Fruit fly (Drosophila melanogaster) whole organism, prepupa: ENCODE measurements around the gene galla-2.

ENCODE experiments used
- CG10631 ChIP-seq: fragments of 200-800 bp; sonication (Bioruptor generic); optimal IDR thresholded peaks from 2 replicates; lab custom pipeline; 2016; ENCODE audit warnings: missing biosample characterization, missing genetic modification characterization
- CG10669 ChIP-seq: fragments of 200-800 bp; sonication (Bioruptor generic); optimal IDR thresholded peaks from 3 replicates; lab custom pipeline; 2018; ENCODE audit warnings: missing biosample characterization, mild to moderate bottlenecking, missing genetic modification characterization, moderate library complexity
- CG11902 ChIP-seq: fragments of 200-800 bp; sonication (Bioruptor generic); optimal IDR thresholded peaks from 3 replicates; lab custom pipeline; 2016; ENCODE audit warnings: missing biosample characterization, missing genetic modification characterization
- CG15336 ChIP-seq: fragments of 200-800 bp; sonication (Bioruptor generic); IDR thresholded peaks from 2 replicates; pipeline ENCODE4 v1.3.6; 2022; ENCODE audit warnings: missing biosample characterization, missing genetic modification characterization
- CG1621 ChIP-seq: fragments of 200-800 bp; sonication (Bioruptor generic); optimal IDR thresholded peaks from 3 replicates; lab custom pipeline; 2018; ENCODE audit warnings: missing biosample characterization, mild to moderate bottlenecking, missing genetic modification characterization
- CG16779 ChIP-seq: fragments of 200-800 bp; sonication (Bioruptor generic); optimal IDR thresholded peaks from 3 replicates; lab custom pipeline; 2017; ENCODE audit warnings: missing biosample characterization, mild to moderate bottlenecking, missing genetic modification characterization
- CG3032 ChIP-seq: fragments of 200-800 bp; optimal IDR thresholded peaks from 2 replicates; lab custom pipeline; 2019; ENCODE audit warnings: missing biosample characterization, mild to moderate bottlenecking, missing genetic modification characterization, moderate library complexity
- CG31627 ChIP-seq: fragments of 200-800 bp; sonication (Bioruptor generic); optimal IDR thresholded peaks from 3 replicates; lab custom pipeline; 2016; ENCODE audit warnings: missing biosample characterization, missing genetic modification characterization
- CG32006 ChIP-seq: fragments of 200-800 bp; sonication (Bioruptor generic); optimal IDR thresholded peaks from 3 replicates; lab custom pipeline; 2017; ENCODE audit warnings: missing biosample characterization, mild to moderate bottlenecking, missing genetic modification characterization
- CG34406 ChIP-seq: fragments of 200-800 bp; sonication (Bioruptor generic); optimal IDR thresholded peaks from 3 replicates; lab custom pipeline; 2016; ENCODE audit warnings: missing biosample characterization, missing genetic modification characterization
- CG3919 ChIP-seq: fragments of 200-800 bp; sonication (Bioruptor generic); optimal IDR thresholded peaks from 3 replicates; lab custom pipeline; 2016; ENCODE audit warnings: missing biosample characterization, missing genetic modification characterization
- CG6163 ChIP-seq: fragments of 200-800 bp; sonication (Bioruptor generic); IDR thresholded peaks from 3 replicates; pipeline ENCODE4 v1.3.6; 2022; ENCODE audit warnings: missing biosample characterization, missing genetic modification characterization
- CG6276 ChIP-seq: fragments of 200-800 bp; sonication (Bioruptor generic); optimal IDR thresholded peaks from 2 replicates; lab custom pipeline; 2017; ENCODE audit warnings: missing biosample characterization, mild to moderate bottlenecking, missing genetic modification characterization
- CG6808 ChIP-seq: fragments of 200-800 bp; sonication (Bioruptor generic); optimal IDR thresholded peaks from 3 replicates; lab custom pipeline; 2017; ENCODE audit warnings: missing biosample characterization, missing genetic modification characterization, mild to moderate bottlenecking, moderate library complexity, missing genetic modification reagents
- CG6854 ChIP-seq: fragments of 200-800 bp; sonication (Bioruptor generic); optimal IDR thresholded peaks from 2 replicates; lab custom pipeline; 2017; ENCODE audit warnings: missing biosample characterization, mild to moderate bottlenecking, missing genetic modification characterization
- CG7368 ChIP-seq: fragments of 200-800 bp; sonication (Bioruptor generic); optimal IDR thresholded peaks from 3 replicates; lab custom pipeline; 2016; ENCODE audit warnings: missing biosample characterization, missing genetic modification characterization
- CG8119 ChIP-seq: fragments of 200-800 bp; sonication (Bioruptor generic); IDR thresholded peaks from 3 replicates; pipeline ENCODE4 v1.3.6; 2022; ENCODE audit warnings: missing biosample characterization, missing genetic modification characterization
- CG9139 ChIP-seq: fragments of 200-800 bp; sonication (Bioruptor generic); optimal IDR thresholded peaks from 3 replicates; lab custom pipeline; 2017; ENCODE audit warnings: missing biosample characterization, mild to moderate bottlenecking, missing genetic modification characterization
- Eip78C ChIP-seq: fragments of 200-800 bp; sonication (Bioruptor generic); peaks from one replicate; lab custom pipeline; 2016; ENCODE audit warnings: missing biosample characterization, missing genetic modification characterization
- Eip93F ChIP-seq: fragments of 200-800 bp; sonication (Bioruptor generic); optimal IDR thresholded peaks from 2 replicates; lab custom pipeline; 2016; ENCODE audit warnings: missing biosample characterization, mild to moderate bottlenecking, missing genetic modification characterization
- Ets21C ChIP-seq: fragments of 200-800 bp; sonication (Bioruptor generic); optimal IDR thresholded peaks from 3 replicates; lab custom pipeline; 2016; ENCODE audit warnings: missing biosample characterization, missing genetic modification characterization
- Ets96B ChIP-seq: fragments of 200-800 bp; optimal IDR thresholded peaks from 2 replicates; lab custom pipeline; 2019; ENCODE audit warnings: missing biosample characterization, mild to moderate bottlenecking, missing genetic modification characterization, moderate library complexity
- Gug ChIP-seq: fragments of 200-800 bp; sonication (Bioruptor generic); IDR thresholded peaks from 2 replicates; pipeline ENCODE4 v1.3.6; 2022; ENCODE audit warnings: missing biosample characterization, missing genetic modification characterization
- Hr39 ChIP-seq: fragments of 200-800 bp; sonication (Bioruptor generic); optimal IDR thresholded peaks from 2 replicates; lab custom pipeline; 2016; ENCODE audit warnings: missing biosample characterization, missing genetic modification characterization
- Met ChIP-seq: fragments of 200-800 bp; sonication (Bioruptor generic); optimal IDR thresholded peaks from 3 replicates; lab custom pipeline; 2016; ENCODE audit warnings: missing biosample characterization, missing genetic modification characterization
- OdsH ChIP-seq: fragments of 200-800 bp; sonication (Bioruptor generic); optimal IDR thresholded peaks from 3 replicates; lab custom pipeline; 2016; ENCODE audit warnings: missing biosample characterization, missing genetic modification characterization
- Smox ChIP-seq: fragments of 200-800 bp; sonication (Bioruptor generic); optimal IDR thresholded peaks from 3 replicates; lab custom pipeline; 2016; ENCODE audit warnings: missing biosample characterization, missing genetic modification characterization
- Sox102F ChIP-seq: fragments of 200-800 bp; sonication (Bioruptor generic); optimal IDR thresholded peaks from 2 replicates; lab custom pipeline; 2016; ENCODE audit warnings: missing biosample characterization, mild to moderate bottlenecking, missing genetic modification characterization
- Sox14 ChIP-seq: fragments of 200-800 bp; sonication (Bioruptor generic); optimal IDR thresholded peaks from 3 replicates; lab custom pipeline; 2016; ENCODE audit warnings: missing biosample characterization, missing genetic modification characterization
- Sox15 ChIP-seq: fragments of 200-800 bp; sonication (Bioruptor generic); optimal IDR thresholded peaks from 3 replicates; lab custom pipeline; 2016; ENCODE audit warnings: missing biosample characterization, missing genetic modification characterization
- acj6 ChIP-seq: fragments of 200-800 bp; sonication (Bioruptor generic); optimal IDR thresholded peaks from 3 replicates; lab custom pipeline; 2016; ENCODE audit warnings: missing biosample characterization, missing genetic modification characterization
- cyc ChIP-seq: fragments of 200-800 bp; sonication (Bioruptor generic); optimal IDR thresholded peaks from 3 replicates; lab custom pipeline; 2016; ENCODE audit warnings: missing biosample characterization, missing genetic modification characterization
- dsx ChIP-seq: fragments of 200-800 bp; optimal IDR thresholded peaks from 3 replicates; lab custom pipeline; 2019; ENCODE audit warnings: missing biosample characterization, mild to moderate bottlenecking, missing genetic modification characterization, moderate library complexity; ENCODE audit not compliant: poor library complexity, severe bottlenecking
- eg ChIP-seq: fragments of 200-800 bp; sonication (Bioruptor generic); IDR thresholded peaks from 3 replicates; pipeline ENCODE4 v1.3.6; 2022; ENCODE audit warnings: missing biosample characterization, missing genetic modification characterization
- esn ChIP-seq: fragments of 200-800 bp; sonication (Bioruptor generic); optimal IDR thresholded peaks from 2 replicates; lab custom pipeline; 2016; ENCODE audit warnings: missing biosample characterization, mild to moderate bottlenecking, missing genetic modification characterization, moderate library complexity
- fd59A ChIP-seq: fragments of 200-800 bp; sonication (Bioruptor generic); optimal IDR thresholded peaks from 2 replicates; lab custom pipeline; 2017; ENCODE audit warnings: missing biosample characterization, mild to moderate bottlenecking, missing genetic modification characterization, missing genetic modification reagents
- fd85E ChIP-seq: fragments of 200-800 bp; sonication (Bioruptor generic); optimal IDR thresholded peaks from 3 replicates; lab custom pipeline; 2016; ENCODE audit warnings: missing biosample characterization, missing genetic modification characterization
- fkh ChIP-seq: fragments of 200-800 bp; sonication (Bioruptor generic); optimal IDR thresholded peaks from 3 replicates; lab custom pipeline; 2017; ENCODE audit warnings: missing biosample characterization, mild to moderate bottlenecking, missing genetic modification characterization, moderate library complexity
- lz ChIP-seq: fragments of 200-800 bp; sonication (Bioruptor generic); optimal IDR thresholded peaks from 3 replicates; lab custom pipeline; 2016; ENCODE audit warnings: missing biosample characterization, missing genetic modification characterization
- net ChIP-seq: fragments of 200-800 bp; sonication (Bioruptor generic); optimal IDR thresholded peaks from 3 replicates; lab custom pipeline; 2016; ENCODE audit warnings: missing biosample characterization, missing genetic modification characterization
- pdm3 ChIP-seq: fragments of 200-800 bp; sonication (Bioruptor generic); optimal IDR thresholded peaks from 3 replicates; lab custom pipeline; 2016; ENCODE audit warnings: missing biosample characterization, missing genetic modification characterization
- spab ChIP-seq: fragments of 200-800 bp; sonication (Bioruptor generic); optimal IDR thresholded peaks from 2 replicates; lab custom pipeline; 2017; ENCODE audit warnings: missing biosample characterization, mild to moderate bottlenecking, missing genetic modification characterization, missing genetic modification reagents
- ss ChIP-seq, 2 experiments: fragments of 200-800 bp; sonication (Bioruptor generic); optimal IDR thresholded peaks; 2 replicates in 1 of 2; 3 replicates in 1 of 2; lab custom pipeline; 2017 to 2018; ENCODE audit warnings: mild to moderate bottlenecking in 2 of 2, missing biosample characterization in 2 of 2, missing genetic modification characterization in 2 of 2, moderate library complexity in 1 of 2
- svp ChIP-seq: fragments of 200-800 bp; sonication (Bioruptor generic); peaks from one replicate; lab custom pipeline; 2016; ENCODE audit warnings: missing biosample characterization, missing genetic modification characterization
- vri ChIP-seq: fragments of 200-800 bp; sonication (Bioruptor generic); optimal IDR thresholded peaks from 3 replicates; lab custom pipeline; 2016; ENCODE audit warnings: missing biosample characterization, mild to moderate bottlenecking, missing genetic modification characterization

The galla-2 gene

dm6 chr3L:10855419-10856213 lies 27.1 kb upstream of the galla-2 start (continued):
- TF ChIP-seq Sox14 (GFP tag; lab: Kevin White, UChicago) (peak; percentile 83), CG34406 (peak; percentile 93), esn (peak; percentile 93), lz (GFP tag; lab: Kevin White, UChicago) (peak; percentile 87), fd85E (GFP tag; lab: Kevin White, UChicago) (peak; percentile 19), CG10631 (GFP tag; lab: Kevin White, UChicago) (peak; percentile 96), CG31627 (GFP tag; lab: Kevin White, UChicago) (peak; percentile 84), Sox102F (GFP tag; lab: Kevin White, UChicago) (peak; percentile 80), eg (GFP tag; lab: Robert Waterston, UW) (peak; percentile 89), Eip93F (peak; percentile 69), spab (GFP tag; lab: Kevin White, UChicago) (peak; percentile 92), OdsH (peak; percentile 92), Ets21C (GFP tag; lab: Kevin White, UChicago) (peak; percentile 73), CG8119 (GFP tag; lab: Robert Waterston, UW) (peak; percentile 96), CG15336 (GFP tag; lab: Robert Waterston, UW) (peak; percentile 95), CG6854 (GFP tag; lab: Kevin White, UChicago) (peak; percentile 73), Smox (peak; percentile 79), CG32006 (GFP tag; lab: Kevin White, UChicago) (peak; percentile 93), dsx (GFP tag; lab: Kevin White, UChicago) (peak; percentile 92)

dm6 chr3L:10856534-10857030 lies 26.1 kb upstream of the galla-2 start:
- TF ChIP-seq CG15336 (GFP tag; lab: Robert Waterston, UW): peak; percentile 53
- peak; percentile 23 for TF ChIP-seq CG3032
- TF ChIP-seq vri: peak; percentile 44
- 0 out of 2 replicates have a peak, but pooled peaks have one; percentile 21 for TF ChIP-seq Gug (GFP tag; lab: Robert Waterston, UW)
- TF ChIP-seq CG11902: no peak
- TF ChIP-seq CG1621 (tag; lab: Kevin White, UChicago): peak; percentile 53
- peak; percentile 90 for TF ChIP-seq dsx (GFP tag; lab: Kevin White, UChicago)
- peak; percentile 60 for TF ChIP-seq Eip78C (GFP tag; lab: Kevin White, UChicago)
- TF ChIP-seq Ets96B: peak; percentile 26
- TF ChIP-seq CG10631 (GFP tag; lab: Kevin White, UChicago): no peak
- TF ChIP-seq cyc (GFP tag; lab: Kevin White, UChicago): no peak
- no peak for TF ChIP-seq Hr39 (GFP tag; lab: Kevin White, UChicago)
- TF ChIP-seq CG6276 (GFP tag; lab: Kevin White, UChicago): peak; percentile 19
- TF ChIP-seq CG6163 (GFP tag; lab: Robert Waterston, UW): peak; percentile 71
- no peak for TF ChIP-seq OdsH
- no peak for TF ChIP-seq CG9139 (GFP tag; lab: Kevin White, UChicago)
- TF ChIP-seq Met (GFP tag; lab: Kevin White, UChicago): peak; percentile 42
- TF ChIP-seq spab (GFP tag; lab: Kevin White, UChicago): peak; percentile 17
- TF ChIP-seq svp (GFP tag; lab: Kevin White, UChicago): peak; percentile 83
- peak; percentile 1 to 51 for TF ChIP-seq ss (GFP tag; optimal IDR thresholded peaks at IDR 0.05; lab: Kevin White, UChicago)
- TF ChIP-seq net (GFP tag; lab: Kevin White, UChicago): peak; percentile 45
- no peak for TF ChIP-seq CG31627 (GFP tag; lab: Kevin White, UChicago)
- peak; percentile 76 for TF ChIP-seq CG6854 (GFP tag; lab: Kevin White, UChicago)
- peak; percentile 3 for TF ChIP-seq CG10669 (GFP tag; lab: Kevin White, UChicago)
- TF ChIP-seq CG34406: no peak
- no peak for TF ChIP-seq acj6 (GFP tag; lab: Kevin White, UChicago)
- peak; percentile 41 for TF ChIP-seq Smox
- peak; percentile 21 for TF ChIP-seq CG3919 (GFP tag; lab: Kevin White, UChicago)
- peak; percentile 24 for TF ChIP-seq CG6808 (GFP tag; lab: Kevin White, UChicago)
- TF ChIP-seq fkh: peak; percentile 89
- no peak for TF ChIP-seq Sox15
- no peak for TF ChIP-seq Eip93F
- peak; percentile 44 for TF ChIP-seq CG16779
- peak; percentile 23 for TF ChIP-seq esn
- TF ChIP-seq pdm3 (GFP tag; lab: Kevin White, UChicago): peak; percentile 8
- TF ChIP-seq CG7368 (GFP tag; lab: Kevin White, UChicago): peak; percentile 34
- TF ChIP-seq Sox14 (GFP tag; lab: Kevin White, UChicago): peak; percentile 56
- peak; percentile 24 for TF ChIP-seq fd85E (GFP tag; lab: Kevin White, UChicago)
- TF ChIP-seq fd59A: no peak
